Worm (Caenorhabditis elegans) whole organism, L4 larva: Measurements from ENCODE around the gene F16G10.3.
A peak's percentile ranks its signal among the peaks of the same experiment; 100 is the strongest.

Source experiments
- R02D3.7 ChIP-seq: fragments of 150-350 bp; sonication (generic microtip); optimal IDR thresholded peaks from 3 replicates; lab custom pipeline; 2014; ENCODE audit warnings: missing biosample characterization, missing genetic modification characterization
- T20F7.1 ChIP-seq: fragments of 200-800 bp; sonication (Bioruptor generic); optimal IDR thresholded peaks from 2 replicates; lab custom pipeline; 2018; ENCODE audit warnings: mild to moderate bottlenecking, missing genetic modification characterization, missing compliant biosample characterization
- Y48G9A.11 ChIP-seq: fragments of 200-800 bp; sonication (Bioruptor generic); IDR thresholded peaks from 2 replicates; pipeline ENCODE4 v1.3.6; 2022; ENCODE audit warnings: missing genetic modification reagents, missing genetic modification characterization, missing compliant biosample characterization
- Y5F2A.4 ChIP-seq: fragments of 200-800 bp; sonication (Bioruptor generic); optimal IDR thresholded peaks from 2 replicates; lab custom pipeline; 2018; ENCODE audit warnings: mild to moderate bottlenecking, missing genetic modification characterization, missing compliant biosample characterization
- ZK337.2 ChIP-seq: fragments of 200-800 bp; sonication (Bioruptor generic); IDR thresholded peaks from 2 replicates; pipeline ENCODE4 v1.3.6; 2022; ENCODE audit warnings: missing genetic modification reagents, missing genetic modification characterization, missing compliant biosample characterization
- aha-1 ChIP-seq: fragments of 150-350 bp; peaks from one replicate; lab custom pipeline; 2014; ENCODE audit warnings: missing biosample characterization, missing genetic modification characterization
- ceh-20 ChIP-seq: fragments of 200-800 bp; sonication (Bioruptor generic); IDR thresholded peaks from 2 replicates; pipeline ENCODE4 v1.3.6; 2022; ENCODE audit warnings: missing genetic modification reagents, missing genetic modification characterization, missing compliant biosample characterization
- ceh-28 ChIP-seq: fragments of 150-350 bp; optimal IDR thresholded peaks from 2 replicates; lab custom pipeline; 2014; ENCODE audit warnings: missing biosample characterization, missing genetic modification reagents, missing genetic modification characterization
- ceh-32 ChIP-seq: sonication (generic microtip); optimal IDR thresholded peaks from 2 replicates; lab custom pipeline; 2016; ENCODE audit warnings: mild to moderate bottlenecking, missing genetic modification characterization, missing compliant biosample characterization; ENCODE audit not compliant: poor library complexity
- ceh-82 ChIP-seq: sonication (generic microtip); optimal IDR thresholded peaks from 2 replicates; lab custom pipeline; 2017; ENCODE audit warnings: missing biosample characterization, missing genetic modification characterization
- cey-2 ChIP-seq: sonication (generic microtip); optimal IDR thresholded peaks from 3 replicates; lab custom pipeline; 2017; ENCODE audit warnings: missing genetic modification characterization, mild to moderate bottlenecking, missing compliant biosample characterization, antibody characterized with exemption, borderline replicate concordance; ENCODE audit not compliant: insufficient read depth
- daf-16 ChIP-seq, 3 experiments: sonication (generic microtip); optimal IDR thresholded peaks; 2 replicates each; lab custom pipeline; 2016 to 2017; ENCODE audit warnings: missing genetic modification characterization in 3 of 3, missing genetic modification reagents in 3 of 3, mild to moderate bottlenecking in 2 of 3, missing compliant biosample characterization in 2 of 3, missing biosample characterization in 1 of 3, moderate library complexity in 1 of 3
- dve-1 ChIP-seq: sonication (generic microtip); optimal IDR thresholded peaks from 2 replicates; lab custom pipeline; 2017; ENCODE audit warnings: antibody characterized with exemption, mild to moderate bottlenecking, missing genetic modification characterization, missing compliant biosample characterization; ENCODE audit not compliant: insufficient read depth
- egl-27 ChIP-seq: sonication (generic microtip); optimal IDR thresholded peaks from 3 replicates; lab custom pipeline; 2017; ENCODE audit warnings: missing biosample characterization, missing genetic modification reagents, missing genetic modification characterization
- egl-43 ChIP-seq: fragments of 200-800 bp; sonication (Bioruptor generic); IDR thresholded peaks from 2 replicates; pipeline ENCODE4 v1.3.6; 2022; ENCODE audit warnings: missing genetic modification reagents, missing genetic modification characterization, missing compliant biosample characterization
- fkh-10 ChIP-seq: fragments of 150-350 bp; optimal IDR thresholded peaks from 2 replicates; lab custom pipeline; 2014; ENCODE audit warnings: missing biosample characterization, missing genetic modification reagents, missing genetic modification characterization
- fos-1 ChIP-seq: fragments of 150-350 bp; optimal IDR thresholded peaks from 2 replicates; lab custom pipeline; 2014; ENCODE audit warnings: missing biosample characterization, missing genetic modification characterization
- gei-8 ChIP-seq: fragments of 200-800 bp; sonication (Bioruptor generic); optimal IDR thresholded peaks from 2 replicates; lab custom pipeline; 2018; ENCODE audit warnings: mild to moderate bottlenecking, missing genetic modification characterization, missing compliant biosample characterization
- hlh-11 ChIP-seq: fragments of 200-800 bp; sonication (Bioruptor generic); optimal IDR thresholded peaks from 2 replicates; lab custom pipeline; 2018; ENCODE audit warnings: mild to moderate bottlenecking, missing genetic modification characterization, missing compliant biosample characterization
- hmg-1.1 ChIP-seq: fragments of 200-800 bp; sonication (Bioruptor generic); IDR thresholded peaks from 2 replicates; pipeline ENCODE4 v1.3.6; 2022; ENCODE audit warnings: missing genetic modification reagents, missing genetic modification characterization, missing compliant biosample characterization
- lin-1 ChIP-seq: fragments of 200-800 bp; sonication (Bioruptor generic); IDR thresholded peaks from 2 replicates; pipeline ENCODE4 v1.3.6; 2022; ENCODE audit warnings: missing genetic modification reagents, missing genetic modification characterization, missing compliant biosample characterization
- lir-3 ChIP-seq: sonication (generic microtip); optimal IDR thresholded peaks from 2 replicates; lab custom pipeline; 2016; ENCODE audit warnings: mild to moderate bottlenecking, missing genetic modification characterization, missing compliant biosample characterization
- lsy-2 ChIP-seq, 2 experiments: fragments of 150-350 bp in 1 of 2; sonication (generic microtip) in 1 of 2; optimal IDR thresholded peaks; 2 replicates each; lab custom pipeline; 2014 to 2017; ENCODE audit warnings: missing biosample characterization in 2 of 2, missing genetic modification characterization in 2 of 2
- mdt-29 ChIP-seq: fragments of 200-800 bp; sonication (Bioruptor generic); IDR thresholded peaks from 2 replicates; pipeline ENCODE4 v1.3.6; 2022; ENCODE audit warnings: missing genetic modification reagents, missing genetic modification characterization, missing compliant biosample characterization
- mxl-3 ChIP-seq: fragments of 200-800 bp; sonication (Bioruptor generic); optimal IDR thresholded peaks from 2 replicates; lab custom pipeline; 2018; ENCODE audit warnings: mild to moderate bottlenecking, missing genetic modification characterization, missing compliant biosample characterization
- nhr-102 ChIP-seq: sonication (generic microtip); optimal IDR thresholded peaks from 2 replicates; lab custom pipeline; 2016; ENCODE audit warnings: mild to moderate bottlenecking, missing genetic modification characterization, moderate library complexity, missing compliant biosample characterization
- nhr-11 ChIP-seq: fragments of 150-350 bp; optimal IDR thresholded peaks from 2 replicates; lab custom pipeline; 2014; ENCODE audit warnings: missing biosample characterization, missing genetic modification characterization
- nhr-28 ChIP-seq: fragments of 150-350 bp; optimal IDR thresholded peaks from 2 replicates; lab custom pipeline; 2014; ENCODE audit warnings: missing biosample characterization, missing genetic modification characterization
- nhr-41 ChIP-seq: fragments of 200-800 bp; sonication (Bioruptor generic); IDR thresholded peaks from 2 replicates; pipeline ENCODE4 v1.3.6; 2022; ENCODE audit warnings: missing genetic modification reagents, missing genetic modification characterization, missing compliant biosample characterization
- nhr-42 ChIP-seq: fragments of 200-800 bp; sonication (Bioruptor generic); IDR thresholded peaks from 2 replicates; pipeline ENCODE4 v1.3.6; 2022; ENCODE audit warnings: missing genetic modification characterization, missing compliant biosample characterization
- nhr-48 ChIP-seq: sonication (generic microtip); optimal IDR thresholded peaks from 2 replicates; lab custom pipeline; 2016; ENCODE audit warnings: mild to moderate bottlenecking, missing genetic modification characterization, missing compliant biosample characterization
- nhr-6 ChIP-seq: fragments of 150-350 bp; optimal IDR thresholded peaks from 2 replicates; lab custom pipeline; 2014; ENCODE audit warnings: missing biosample characterization, missing genetic modification characterization
- pha-4 ChIP-seq, 2 experiments: fragments of 150-350 bp in 1 of 2; fragments of 200-800 bp in 1 of 2; sonication (Bioruptor generic) in 1 of 2; IDR thresholded peaks in 1 of 2; optimal IDR thresholded peaks in 1 of 2; 2 replicates each; pipeline versions ENCODE4 v1.3.6 to Lab custom; 2014 to 2022; ENCODE audit warnings: missing genetic modification characterization in 2 of 2, missing genetic modification reagents in 2 of 2, missing biosample characterization in 1 of 2, missing compliant biosample characterization in 1 of 2
- php-3 ChIP-seq: fragments of 200-800 bp; sonication (Bioruptor generic); IDR thresholded peaks from 2 replicates; pipeline ENCODE4 v1.3.6; 2022; ENCODE audit warnings: missing genetic modification reagents, missing genetic modification characterization, missing compliant biosample characterization
- pqm-1 ChIP-seq: sonication (generic microtip); optimal IDR thresholded peaks from 2 replicates; lab custom pipeline; 2017; ENCODE audit warnings: missing biosample characterization, missing genetic modification characterization
- set-16 ChIP-seq: fragments of 200-800 bp; sonication (Bioruptor generic); IDR thresholded peaks from 2 replicates; pipeline ENCODE4 v1.3.6; 2022; ENCODE audit warnings: missing genetic modification reagents, missing genetic modification characterization, missing compliant biosample characterization
- snpc-1.2 ChIP-seq: fragments of 200-800 bp; sonication (Bioruptor generic); IDR thresholded peaks from 2 replicates; pipeline ENCODE4 v1.3.6; 2022; ENCODE audit warnings: missing genetic modification reagents, missing genetic modification characterization, missing compliant biosample characterization
- spr-1 ChIP-seq: sonication (generic microtip); optimal IDR thresholded peaks from 2 replicates; lab custom pipeline; 2016; ENCODE audit warnings: mild to moderate bottlenecking, missing genetic modification characterization, missing compliant biosample characterization
- tag-97 ChIP-seq: fragments of 200-800 bp; sonication (Bioruptor generic); IDR thresholded peaks from 2 replicates; pipeline ENCODE4 v1.3.6; 2022; ENCODE audit warnings: missing genetic modification characterization, missing compliant biosample characterization
- zag-1 ChIP-seq: fragments of 150-350 bp; optimal IDR thresholded peaks from 2 replicates; lab custom pipeline; 2014; ENCODE audit warnings: missing biosample characterization, missing genetic modification characterization
- zfp-2 ChIP-seq: sonication (generic microtip); optimal IDR thresholded peaks from 2 replicates; lab custom pipeline; 2016; ENCODE audit warnings: mild to moderate bottlenecking, missing genetic modification characterization, missing compliant biosample characterization
- zip-2 ChIP-seq: fragments of 150-350 bp; optimal IDR thresholded peaks from 2 replicates; lab custom pipeline; 2014; ENCODE audit warnings: missing biosample characterization, missing genetic modification characterization

F16G10.3 gene

DNA sequence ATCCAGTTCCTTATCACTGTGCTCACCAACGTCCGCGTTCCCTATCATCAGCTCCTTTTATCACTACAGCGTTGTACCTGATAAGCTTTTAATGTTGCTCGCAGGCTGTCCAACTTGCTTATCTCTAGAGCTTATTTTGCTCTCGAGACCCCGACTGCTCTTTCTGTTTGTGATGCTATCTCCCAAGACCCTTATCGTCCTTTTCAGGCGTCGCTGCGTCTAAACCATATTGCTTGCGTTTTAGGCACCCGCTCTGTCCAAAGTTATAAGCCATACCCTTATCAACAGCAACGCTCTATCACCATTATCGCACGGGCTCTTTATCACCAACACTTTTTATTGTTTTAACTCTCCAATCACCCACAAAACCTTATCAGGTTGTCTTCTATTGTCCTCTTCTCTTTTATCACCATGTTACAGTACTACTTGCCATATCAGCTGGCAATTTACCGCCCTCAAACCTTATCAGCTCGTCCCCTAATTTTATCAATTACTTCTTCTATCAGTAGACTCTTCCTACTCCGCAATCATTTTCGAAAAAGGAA, 6.3 kb downstream of the F16G10.3 start (continued):
- peak; percentile 98 for TF ChIP-seq hlh-11 (tag; lab: Kevin White, UChicago)
- TF ChIP-seq R02D3.7: no peak
- peak; percentile 51; the same call in 1 of the 2 replicates for TF ChIP-seq mdt-29 (GFP tag; lab: Robert Waterston, UW)
- peak; percentile 95 for TF ChIP-seq nhr-28 (tag; lab: Kevin White, UChicago)
- TF ChIP-seq nhr-11 (tag; lab: Kevin White, UChicago): no peak
- no peak for TF ChIP-seq egl-43
- peak; percentile 93 for TF ChIP-seq nhr-41 (GFP tag; lab: Robert Waterston, UW)
- TF ChIP-seq nhr-102 (tag; lab: Kevin White, UChicago): peak; percentile 97
- peak; percentile 92 for TF ChIP-seq pha-4 (GFP tag; IDR thresholded peaks at IDR 0.05; lab: Robert Waterston, UW)
- no peak for TF ChIP-seq pha-4 (tag; optimal IDR thresholded peaks at IDR 0.05; lab: Kevin White, UChicago)
- TF ChIP-seq daf-16 (GFP tag; optimal IDR thresholded peaks at IDR 0.05; lab: Kevin White, UChicago): peak in 1 of 2 experiments; percentile 98
- peak; percentile 94 for TF ChIP-seq daf-16 (tag; optimal IDR thresholded peaks at IDR 0.05; lab: Kevin White, UChicago)
- 0 out of 2 replicates have a peak, but pooled peaks have one; percentile 29 for TF ChIP-seq hmg-1.1 (GFP tag; lab: Robert Waterston, UW)
- peak; percentile 98 for TF ChIP-seq lin-1 (GFP tag; lab: Robert Waterston, UW)
- TF ChIP-seq ceh-20 (GFP tag; lab: Robert Waterston, UW): peak; percentile 84; the same call in 1 of the 2 replicates
- TF ChIP-seq nhr-42: peak; percentile 81
- TF ChIP-seq ceh-32 (tag; lab: Kevin White, UChicago): no peak
- peak; percentile 100 for TF ChIP-seq pqm-1 (tag; lab: Kevin White, UChicago)
- no peak for TF ChIP-seq fkh-10
- TF ChIP-seq ceh-82 (tag; lab: Kevin White, UChicago): no peak
- TF ChIP-seq lsy-2 (tag; optimal IDR thresholded peaks at IDR 0.05; lab: Kevin White, UChicago): peak; percentile 89 to 94
- peak; percentile 51 for TF ChIP-seq nhr-6 (tag; lab: Kevin White, UChicago)
- 0 out of 2 replicates have a peak, but pooled peaks have one; percentile 31 for TF ChIP-seq ZK337.2 (GFP tag; lab: Robert Waterston, UW)
- TF ChIP-seq tag-97 (GFP tag; lab: Robert Waterston, UW): no peak
- TF ChIP-seq lir-3 (tag; lab: Kevin White, UChicago): no peak
- peak; percentile 29 for TF ChIP-seq spr-1
- TF ChIP-seq dve-1: peak; percentile 91
- TF ChIP-seq zfp-2 (tag; lab: Kevin White, UChicago): no peak
- no peak for TF ChIP-seq zip-2
- TF ChIP-seq fos-1: peak; percentile 88
- TF ChIP-seq php-3: peak; percentile 100
- peak; percentile 97 for TF ChIP-seq aha-1 (tag; lab: Kevin White, UChicago)
- peak; percentile 93 for TF ChIP-seq cey-2
- TF ChIP-seq egl-27 (tag; lab: Kevin White, UChicago): no peak
- TF ChIP-seq gei-8: no peak
- TF ChIP-seq ceh-28 (tag; lab: Kevin White, UChicago): no peak
- peak; percentile 95 for TF ChIP-seq nhr-48 (tag; lab: Kevin White, UChicago)
- TF ChIP-seq T20F7.1 (GFP tag; lab: Kevin White, UChicago): peak; percentile 81
- TF ChIP-seq mxl-3: peak; percentile 66
- no peak for TF ChIP-seq Y5F2A.4

ce11 chrII:2379673-2380072, 7.5 kb downstream of the F16G10.3 start:
- TF ChIP-seq Y48G9A.11 (no peak), zag-1 (no peak), snpc-1.2 (GFP tag; lab: Robert Waterston, UW) (no peak), set-16 (GFP tag; lab: Robert Waterston, UW) (peak; percentile 83), nhr-11 (tag; lab: Kevin White, UChicago) (no peak)
- TF ChIP-seq, all 104 proteins: peak for 1
